Fruit fly (Drosophila melanogaster) whole organism, embryonic: Measurements from ENCODE around the gene Tsp5D.

Experiments
- Atf6 ChIP-seq: fragments of 200-800 bp; sonication (Bioruptor generic); IDR thresholded peaks from 2 replicates; pipeline ENCODE4 v1.3.6; 2022; ENCODE audit warnings: missing biosample characterization, missing genetic modification characterization
- Blimp-1 ChIP-seq: fragments of 200-800 bp; sonication (Bioruptor generic); optimal IDR thresholded peaks from 3 replicates; lab custom pipeline; 2018; ENCODE audit warnings: missing biosample characterization, missing genetic modification characterization, mild to moderate bottlenecking, moderate library complexity, missing genetic modification reagents
- CG10147 ChIP-seq: fragments of 200-800 bp; sonication (Bioruptor generic); optimal IDR thresholded peaks from 2 replicates; lab custom pipeline; 2019; ENCODE audit warnings: missing biosample characterization, mild to moderate bottlenecking, missing genetic modification characterization, moderate library complexity
- CG10543 ChIP-seq: fragments of 200-800 bp; sonication (Bioruptor generic); optimal IDR thresholded peaks from 3 replicates; lab custom pipeline; 2017; ENCODE audit warnings: missing biosample characterization, mild to moderate bottlenecking, missing genetic modification characterization, moderate library complexity
- CG14667 ChIP-seq: fragments of 200-800 bp; sonication (Bioruptor generic); IDR thresholded peaks from 2 replicates; pipeline ENCODE4 v1.3.6; 2022; ENCODE audit warnings: missing biosample characterization, missing genetic modification characterization
- CG16779 ChIP-seq: fragments of 200-800 bp; sonication (Bioruptor generic); IDR thresholded peaks from 2 replicates; pipeline ENCODE4 v1.3.6; 2022; ENCODE audit warnings: missing biosample characterization, missing genetic modification characterization
- CG18011 ChIP-seq: fragments of 200-800 bp; sonication (Bioruptor generic); optimal IDR thresholded peaks from 2 replicates; lab custom pipeline; 2017; ENCODE audit warnings: missing biosample characterization, missing genetic modification characterization, mild to moderate bottlenecking, moderate library complexity, missing genotype
- CG18262 ChIP-seq: fragments of 200-800 bp; optimal IDR thresholded peaks from 3 replicates; lab custom pipeline; 2019; ENCODE audit warnings: missing biosample characterization, mild to moderate bottlenecking, missing genetic modification characterization, moderate library complexity
- CG2116 ChIP-seq: fragments of 200-800 bp; sonication (Bioruptor generic); optimal IDR thresholded peaks from 3 replicates; lab custom pipeline; 2018; ENCODE audit warnings: missing biosample characterization, mild to moderate bottlenecking, missing genetic modification characterization
- CG2889 ChIP-seq: fragments of 200-800 bp; sonication (Bioruptor generic); IDR thresholded peaks from 3 replicates; pipeline ENCODE4 v1.3.6; 2022; ENCODE audit warnings: missing biosample characterization, missing genetic modification characterization
- CG4424 ChIP-seq: fragments of 200-800 bp; sonication (Bioruptor generic); optimal IDR thresholded peaks from 3 replicates; lab custom pipeline; 2016; ENCODE audit warnings: missing biosample characterization, missing genetic modification characterization
- CG7357 ChIP-seq: fragments of 200-800 bp; sonication (Bioruptor generic); IDR thresholded peaks from 3 replicates; pipeline ENCODE4 v1.3.6; 2022; ENCODE audit warnings: missing biosample characterization, missing genetic modification characterization
- CG7839 ChIP-seq: fragments of 200-800 bp; sonication (Bioruptor generic); optimal IDR thresholded peaks from 3 replicates; lab custom pipeline; 2018; ENCODE audit warnings: missing biosample characterization, mild to moderate bottlenecking, missing genetic modification characterization, moderate library complexity
- CG8944 ChIP-seq: fragments of 200-800 bp; sonication (Bioruptor generic); optimal IDR thresholded peaks from 3 replicates; lab custom pipeline; 2016; ENCODE audit warnings: missing biosample characterization, missing genetic modification characterization
- D19A ChIP-seq: fragments of 200-800 bp; optimal IDR thresholded peaks from 3 replicates; lab custom pipeline; 2019; ENCODE audit warnings: missing biosample characterization, mild to moderate bottlenecking, missing genetic modification characterization, moderate library complexity
- Dek ChIP-seq: fragments of 200-800 bp; sonication (Bioruptor generic); optimal IDR thresholded peaks from 3 replicates; lab custom pipeline; 2019; ENCODE audit warnings: missing biosample characterization, mild to moderate bottlenecking, missing genetic modification characterization, moderate library complexity
- Fer3 ChIP-seq: fragments of 200-800 bp; sonication (Bioruptor generic); optimal IDR thresholded peaks from 2 replicates; lab custom pipeline; 2018; ENCODE audit warnings: missing biosample characterization, mild to moderate bottlenecking, missing genetic modification characterization, moderate library complexity
- HLH3B ChIP-seq: fragments of 200-800 bp; sonication (Bioruptor generic); IDR thresholded peaks from 2 replicates; pipeline ENCODE4 v1.3.6; 2022; ENCODE audit warnings: missing biosample characterization, missing genetic modification characterization
- Hr51 ChIP-seq, 2 experiments: fragments of 200-800 bp; sonication (Bioruptor generic); optimal IDR thresholded peaks; 2 replicates in 1 of 2; 3 replicates in 1 of 2; lab custom pipeline; 2016 to 2018; ENCODE audit warnings: missing biosample characterization in 2 of 2, missing genetic modification characterization in 2 of 2, mild to moderate bottlenecking in 1 of 2, moderate library complexity in 1 of 2
- Hsf ChIP-seq: fragments of 200-800 bp; sonication (Bioruptor generic); optimal IDR thresholded peaks from 3 replicates; lab custom pipeline; 2016; ENCODE audit warnings: missing biosample characterization, missing genetic modification characterization
- Med ChIP-seq: fragments of 200-800 bp; sonication (Bioruptor generic); peaks from one replicate; lab custom pipeline; 2016; ENCODE audit warnings: missing biosample characterization, missing genetic modification characterization, mild to moderate bottlenecking, inconsistent platforms, moderate library complexity
- Neu2 ChIP-seq: fragments of 200-800 bp; sonication (Bioruptor generic); optimal IDR thresholded peaks from 3 replicates; lab custom pipeline; 2016; ENCODE audit warnings: missing biosample characterization, missing genetic modification characterization, borderline replicate concordance
- NfI ChIP-seq: fragments of 200-800 bp; sonication (Bioruptor generic); optimal IDR thresholded peaks from 3 replicates; lab custom pipeline; 2018; ENCODE audit warnings: missing biosample characterization, mild to moderate bottlenecking, missing genetic modification characterization, moderate library complexity
- Ssrp ChIP-seq: fragments of 200-800 bp; sonication (Bioruptor generic); optimal IDR thresholded peaks from 2 replicates; lab custom pipeline; 2018; ENCODE audit warnings: missing biosample characterization, mild to moderate bottlenecking, missing genetic modification characterization, moderate library complexity
- cad ChIP-seq: fragments of >200 bp; optimal IDR thresholded peaks from 2 replicates; lab custom pipeline; 2017; ENCODE audit warnings: missing biosample characterization, missing genetic modification characterization
- crol ChIP-seq: fragments of 200-800 bp; sonication (Bioruptor generic); IDR thresholded peaks from 2 replicates; pipeline ENCODE4 v1.3.6; 2022; ENCODE audit warnings: missing biosample characterization, missing genetic modification characterization
- crp ChIP-seq, 2 experiments: fragments of 200-800 bp; sonication (Bioruptor generic); optimal IDR thresholded peaks; 2 replicates in 1 of 2; 3 replicates in 1 of 2; lab custom pipeline; 2017; ENCODE audit warnings: missing biosample characterization in 2 of 2, missing genetic modification characterization in 2 of 2, mild to moderate bottlenecking in 1 of 2, moderate library complexity in 1 of 2
- her ChIP-seq: fragments of 200-800 bp; sonication (Bioruptor generic); optimal IDR thresholded peaks from 2 replicates; lab custom pipeline; 2016; ENCODE audit warnings: missing biosample characterization, missing genetic modification characterization
- ken ChIP-seq: fragments of 200-800 bp; sonication (Bioruptor generic); IDR thresholded peaks from 3 replicates; pipeline ENCODE4 v1.3.6; 2022; ENCODE audit warnings: missing biosample characterization, missing genetic modification characterization
- klu ChIP-seq: fragments of 200-800 bp; sonication (Bioruptor generic); IDR thresholded peaks from 2 replicates; pipeline ENCODE4 v1.3.6; 2022; ENCODE audit warnings: missing biosample characterization, missing genetic modification characterization
- lilli ChIP-seq: fragments of 200-800 bp; sonication (Bioruptor generic); optimal IDR thresholded peaks from 3 replicates; lab custom pipeline; 2016; ENCODE audit warnings: missing biosample characterization, missing genetic modification characterization
- mld ChIP-seq: fragments of 200-800 bp; sonication (Bioruptor generic); IDR thresholded peaks from 3 replicates; pipeline ENCODE4 v1.3.6; 2022; ENCODE audit warnings: missing biosample characterization, missing genetic modification characterization; ENCODE audit not compliant: partially characterized antibody
- nmo ChIP-seq: fragments of 200-800 bp; sonication (Bioruptor generic); optimal IDR thresholded peaks from 2 replicates; lab custom pipeline; 2018; ENCODE audit warnings: missing biosample characterization, mild to moderate bottlenecking, missing genetic modification characterization, moderate library complexity
- onecut ChIP-seq: fragments of 200-800 bp; sonication (Bioruptor generic); IDR thresholded peaks from 2 replicates; pipeline ENCODE4 v1.3.6; 2022; ENCODE audit warnings: missing biosample characterization, missing genetic modification characterization
- otp ChIP-seq: fragments of 200-800 bp; sonication (Bioruptor generic); IDR thresholded peaks from 3 replicates; pipeline ENCODE4, ENCODE4 v1.3.6; 2022; ENCODE audit warnings: missing biosample characterization, missing genetic modification characterization
- pnt ChIP-seq: fragments of 200-800 bp; sonication (Bioruptor generic); optimal IDR thresholded peaks from 3 replicates; lab custom pipeline; 2016; ENCODE audit warnings: missing biosample characterization, missing genetic modification characterization
- prd ChIP-seq, 3 experiments: fragments of >200 bp in 2 of 3; fragments of 200-800 bp in 1 of 3; sonication (Bioruptor generic) in 1 of 3; optimal IDR thresholded peaks in 2 of 3; IDR thresholded peaks in 1 of 3; 2 replicates in 2 of 3; 3 replicates in 1 of 3; pipeline versions ENCODE4 v1.3.6 to Lab custom; 2017 to 2022; ENCODE audit warnings: missing biosample characterization in 1 of 3, missing genetic modification characterization in 1 of 3
- row ChIP-seq: fragments of 200-800 bp; sonication (Bioruptor generic); IDR thresholded peaks from 3 replicates; pipeline ENCODE4 v1.3.6; 2022; ENCODE audit warnings: missing biosample characterization, missing genetic modification characterization
- schlank ChIP-seq: fragments of 200-800 bp; sonication (Bioruptor generic); optimal IDR thresholded peaks from 2 replicates; lab custom pipeline; 2018; ENCODE audit warnings: missing biosample characterization, mild to moderate bottlenecking, missing genetic modification characterization
- scrt ChIP-seq: fragments of 200-800 bp; sonication (Bioruptor generic); optimal IDR thresholded peaks from 2 replicates; lab custom pipeline; 2018; ENCODE audit warnings: missing biosample characterization, mild to moderate bottlenecking, missing genetic modification characterization, moderate library complexity
- shn ChIP-seq: fragments of 200-800 bp; sonication (Bioruptor generic); optimal IDR thresholded peaks from 3 replicates; lab custom pipeline; 2016; ENCODE audit warnings: missing biosample characterization, missing genetic modification characterization
- slbo ChIP-seq: fragments of 200-800 bp; sonication (Bioruptor generic); IDR thresholded peaks from 2 replicates; pipeline ENCODE4 v1.3.6; 2022; ENCODE audit warnings: missing biosample characterization, missing genetic modification characterization
- sug ChIP-seq: fragments of 200-800 bp; optimal IDR thresholded peaks from 2 replicates; lab custom pipeline; 2019; ENCODE audit warnings: missing biosample characterization, mild to moderate bottlenecking, missing genetic modification characterization, moderate library complexity
- tio ChIP-seq: fragments of 200-800 bp; sonication (Bioruptor generic); optimal IDR thresholded peaks from 2 replicates; lab custom pipeline; 2017; ENCODE audit warnings: missing biosample characterization, missing genetic modification characterization, inconsistent platforms
- vvl ChIP-seq: fragments of 200-800 bp; sonication (Bioruptor generic); IDR thresholded peaks from 2 replicates; pipeline ENCODE4 v1.3.6; 2022; ENCODE audit warnings: missing biosample characterization, missing genetic modification characterization
- yki ChIP-seq: fragments of >200 bp; optimal IDR thresholded peaks from 3 replicates; lab custom pipeline; 2018
- z ChIP-seq: fragments of 200-800 bp; sonication (Bioruptor generic); IDR thresholded peaks from 3 replicates; pipeline ENCODE4 v1.3.6; 2022; ENCODE audit warnings: missing biosample characterization, missing genetic modification characterization

Tsp5D gene

DNA sequence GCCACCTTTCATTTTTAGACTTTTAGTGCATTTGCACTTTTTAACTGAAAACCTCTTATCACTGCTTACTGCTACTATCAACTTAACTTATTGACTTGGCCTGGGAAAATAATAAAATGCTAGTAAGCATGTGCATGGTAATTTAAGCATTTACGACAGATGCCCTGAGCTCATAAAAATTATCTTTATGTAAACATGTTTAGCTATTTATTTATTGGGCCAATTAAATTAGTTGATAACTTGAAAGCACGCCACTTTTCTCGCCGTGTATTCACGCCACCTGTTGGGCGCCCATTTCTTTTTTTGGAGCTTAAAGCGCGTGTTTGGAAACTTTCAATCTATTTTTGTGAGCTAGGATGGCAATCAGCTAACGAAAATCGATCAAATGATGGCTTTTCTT lies 17.6 kb upstream of the Tsp5D start (continued):
- TF ChIP-seq tio (GFP tag; lab: Kevin White, UChicago) (peak; percentile 19), pnt (GFP tag; lab: Kevin White, UChicago) (no peak), Med (GFP tag; lab: Kevin White, UChicago) (peak; percentile 78), Blimp-1 (peak; percentile 5), CG2116 (no peak), yki (lab: Kevin White, UChicago) (no peak), CG18262 (tag; lab: Kevin White, UChicago) (peak; percentile 21), Neu2 (GFP tag; lab: Kevin White, UChicago) (no peak), otp (GFP tag; lab: Robert Waterston, UW) (0 out of 3 replicates have a peak, but pooled peaks have one; percentile 22), CG4424 (GFP tag; lab: Kevin White, UChicago) (peak; percentile 17), CG18011 (no peak), Fer3 (tag; lab: Kevin White, UChicago) (no peak), CG10147 (GFP tag; lab: Kevin White, UChicago) (peak; percentile 3), CG2889 (no peak), Hr51 (GFP tag; optimal IDR thresholded peaks at IDR 0.05; lab: Kevin White, UChicago) (peak in 1 of 2 experiments; percentile 47), CG16779 (GFP tag; lab: Robert Waterston, UW) (no peak), her (GFP tag; lab: Kevin White, UChicago) (no peak), nmo (GFP tag; lab: Kevin White, UChicago) (peak; percentile 22), schlank (tag; lab: Kevin White, UChicago) (no peak), lilli (peak; percentile 28), CG7357 (GFP tag; lab: Robert Waterston, UW) (0 out of 3 replicates have a peak, but pooled peaks have one; percentile 24), vvl (GFP tag; lab: Robert Waterston, UW) (no peak), cad (GFP tag; lab: Kevin White, UChicago) (no peak), onecut (GFP tag; lab: Robert Waterston, UW) (0 out of 2 replicates have a peak, but pooled peaks have one; percentile 12), slbo (GFP tag; lab: Robert Waterston, UW) (peak; percentile 21; the same call in 1 of the 2 replicates)
- TF ChIP-seq, all 482 proteins: peak for 67

DNA sequence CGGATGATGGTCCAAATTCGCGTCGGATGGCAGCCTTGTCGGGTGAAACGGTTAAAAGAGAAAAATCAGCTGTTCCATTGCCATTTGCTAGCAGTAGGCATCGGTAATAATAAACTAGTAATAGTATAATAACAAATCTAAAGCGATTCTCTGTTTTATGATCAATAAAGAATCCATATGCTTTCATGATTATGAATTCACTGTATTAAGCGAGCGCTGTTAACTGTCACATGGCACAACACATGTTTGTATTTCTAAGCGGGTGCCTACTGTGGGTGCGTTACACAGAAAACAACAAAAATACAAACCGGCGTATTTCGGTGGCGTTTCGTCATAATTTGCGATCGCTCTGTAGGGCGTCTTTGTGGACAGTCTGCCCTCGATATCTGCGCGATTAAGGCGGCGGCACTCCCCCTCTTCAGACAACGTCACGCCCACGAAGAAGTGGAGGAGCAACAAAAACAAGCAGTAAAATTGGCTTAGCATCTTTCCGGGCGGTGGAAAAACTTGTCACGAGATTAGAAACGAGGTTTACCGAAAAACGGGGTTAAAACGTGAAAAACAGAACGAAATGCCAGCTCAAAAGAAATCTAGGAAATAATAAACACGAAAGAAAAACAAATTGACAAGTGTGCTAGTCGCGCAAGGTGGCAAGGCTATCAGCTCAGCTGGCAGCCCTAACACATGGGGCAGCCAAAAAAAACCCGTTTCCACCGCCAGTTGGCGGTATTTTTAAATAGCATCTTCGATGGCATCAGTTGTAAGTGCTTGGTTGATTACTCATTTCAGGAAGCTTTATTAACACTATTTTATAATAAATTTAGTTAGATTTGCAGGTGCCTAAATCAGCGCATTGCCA lies 16.4 kb upstream of the Tsp5D start, which contains the start of the genes Nep1 and Mipp2:
Nep1 (plus strand) TSS at position 397 of the 859 bp plus-strand sequence.
Mipp2 (minus strand) TSS at position 663 of the 859 bp plus-strand sequence.
- peak in 1 of 2 experiments; percentile 78 for TF ChIP-seq crp (GFP tag; optimal IDR thresholded peaks at IDR 0.05; lab: Kevin White, UChicago)
- peak; percentile 34 for TF ChIP-seq CG10543 (GFP tag; lab: Kevin White, UChicago)
- TF ChIP-seq Ssrp (tag; lab: Kevin White, UChicago) = no peak
- peak; percentile 47 for TF ChIP-seq Atf6 (GFP tag; lab: Robert Waterston, UW)
- TF ChIP-seq D19A (tag; lab: Kevin White, UChicago) = no peak
- peak; percentile 22 for TF ChIP-seq CG8944 (GFP tag; lab: Kevin White, UChicago)
- peak; percentile 89 for TF ChIP-seq row (GFP tag; lab: Robert Waterston, UW)
- no peak for TF ChIP-seq mld
- TF ChIP-seq CG14667 = peak; percentile 28; the same call in 1 of the 2 replicates
- peak; percentile 33 for TF ChIP-seq NfI
- TF ChIP-seq klu (GFP tag; lab: Robert Waterston, UW) = peak; percentile 27; the same call in 1 of the 2 replicates
- TF ChIP-seq crol (GFP tag; lab: Robert Waterston, UW) = no peak
- TF ChIP-seq HLH3B (GFP tag; lab: Robert Waterston, UW) = peak; percentile 32; the same call in 1 of the 2 replicates
- peak; percentile 26 for TF ChIP-seq shn (GFP tag; lab: Kevin White, UChicago)
- peak; percentile 8 for TF ChIP-seq sug (tag; lab: Kevin White, UChicago)
- peak; percentile 27 for TF ChIP-seq CG2116
- peak; percentile 4 for TF ChIP-seq Dek (tag; lab: Kevin White, UChicago)
- TF ChIP-seq scrt (GFP tag; lab: Kevin White, UChicago) = peak; percentile 44
- peak; percentile 46 for TF ChIP-seq Fer3 (tag; lab: Kevin White, UChicago)
- TF ChIP-seq Hsf (GFP tag; lab: Kevin White, UChicago) = peak; percentile 2
- TF ChIP-seq z = no peak
- TF ChIP-seq prd (optimal IDR thresholded peaks at IDR 0.05; lab: Kevin White, UChicago) = no peak
- peak; percentile 51; the same call in 1 of the 3 replicates for TF ChIP-seq prd (GFP tag; IDR thresholded peaks at IDR 0.05; lab: Robert Waterston, UW)
- TF ChIP-seq ken (GFP tag; lab: Robert Waterston, UW) = peak; percentile 58; the same call in 2 of the 3 replicates
- TF ChIP-seq CG7839 = peak; percentile 64
